Worm (Caenorhabditis elegans) whole organism, L4/young adult: Measurements from ENCODE around the gene mlt-9.

Experiments used
- W03F9.2 ChIP-seq: fragments of 150-350 bp; optimal IDR thresholded peaks from 2 replicates; lab custom pipeline; 2014; ENCODE audit warnings: missing biosample characterization, missing genetic modification characterization
- dao-5 ChIP-seq: sonication (generic microtip); optimal IDR thresholded peaks from 2 replicates; lab custom pipeline; 2016; ENCODE audit warnings: missing genotype, missing genetic modification characterization, moderate library complexity, missing compliant biosample characterization
- him-1 ChIP-seq: sonication (generic microtip); optimal IDR thresholded peaks from 2 replicates; lab custom pipeline; 2016; ENCODE audit warnings: missing genotype, missing genetic modification reagents, missing genetic modification characterization, missing compliant biosample characterization

The mlt-9 gene

DNA sequence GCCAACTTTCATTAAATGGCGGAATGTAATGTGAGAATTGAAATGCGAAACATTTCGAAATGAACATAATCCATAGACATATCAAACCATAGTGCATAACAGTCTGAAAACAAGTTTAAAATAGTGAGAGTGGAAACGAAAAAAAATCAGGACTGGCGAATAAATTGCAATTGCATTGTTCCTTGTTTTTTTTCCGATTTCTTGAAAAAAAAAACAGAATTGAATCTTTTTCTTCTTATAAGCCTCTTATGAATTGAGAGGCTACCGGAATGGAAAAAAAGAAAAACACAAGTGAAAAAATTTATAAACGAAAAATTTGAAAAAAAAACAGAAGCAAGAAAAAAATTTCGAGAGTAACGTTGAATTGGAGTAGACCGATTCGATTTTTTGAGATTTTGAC is 8.9 kb upstream of the mlt-9 start, which contains the start of gene R07D5.2:
Gene R07D5.2 (minus strand): TSS at position 101 of the 400 bp plus-strand sequence.
- TF ChIP-seq him-1 (tag; lab: Kevin White, UChicago) (no peak), dao-5 (tag; lab: Kevin White, UChicago) (no peak), W03F9.2 (tag; lab: Kevin White, UChicago) (no peak)

DNA sequence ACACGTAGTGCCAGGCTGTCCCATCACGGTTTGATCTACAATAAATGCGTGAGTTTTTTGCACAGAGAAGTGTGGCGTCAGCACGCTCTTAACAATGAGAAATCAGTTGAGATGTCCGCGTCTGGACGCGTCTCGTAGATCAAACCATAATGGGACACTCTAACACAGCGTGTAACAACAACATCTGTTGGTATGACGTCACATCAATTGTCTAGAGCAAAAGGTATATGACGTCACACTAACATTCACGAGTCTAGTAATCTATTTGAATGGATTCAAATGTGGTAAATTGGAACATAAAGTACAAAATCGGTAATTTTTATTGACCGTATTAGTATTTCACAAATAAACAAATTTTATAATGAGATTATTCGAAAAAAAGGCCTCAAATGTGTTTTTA is 8.2 kb upstream of the mlt-9 start:
- no peak for TF ChIP-seq W03F9.2 (tag; lab: Kevin White, UChicago)
- no peak for TF ChIP-seq him-1 (tag; lab: Kevin White, UChicago)
- no peak for TF ChIP-seq dao-5 (tag; lab: Kevin White, UChicago)

ce11 chrX:15112172-15112571 is 4.6 kb upstream of the mlt-9 start:
- no peak for TF ChIP-seq dao-5 (tag; lab: Kevin White, UChicago)
- no peak for TF ChIP-seq him-1 (tag; lab: Kevin White, UChicago)
- no peak for TF ChIP-seq W03F9.2 (tag; lab: Kevin White, UChicago)

- TF ChIP-seq W03F9.2 (tag; lab: Kevin White, UChicago) (no peak), dao-5 (tag; lab: Kevin White, UChicago) (no peak), him-1 (tag; lab: Kevin White, UChicago) (no peak)
Observed at ce11 chrX:15104963-15105493, 2.6 kb downstream of the mlt-9 start.

DNA sequence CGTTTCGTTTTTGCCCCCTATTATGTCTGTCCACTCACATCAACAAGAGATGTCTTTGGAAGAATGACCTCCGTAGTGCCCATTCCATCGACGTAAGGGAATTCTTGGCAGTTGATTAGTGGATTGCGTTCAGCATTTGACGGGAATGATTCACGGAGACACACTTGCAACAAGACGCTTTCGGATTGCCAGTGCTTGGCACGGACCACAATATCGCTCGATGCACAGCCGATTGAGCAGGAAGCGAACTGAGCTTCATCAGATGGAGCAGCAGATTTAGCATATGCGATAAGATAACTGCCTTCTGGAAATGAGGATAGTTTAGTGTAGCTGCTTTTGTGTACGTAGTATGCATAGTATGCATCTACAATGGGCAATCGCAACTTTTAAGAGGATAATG is 4.1 kb downstream of the mlt-9 start:
- TF ChIP-seq him-1 (tag; lab: Kevin White, UChicago) (no peak), W03F9.2 (tag; lab: Kevin White, UChicago) (no peak), dao-5 (tag; lab: Kevin White, UChicago) (no peak)

DNA sequence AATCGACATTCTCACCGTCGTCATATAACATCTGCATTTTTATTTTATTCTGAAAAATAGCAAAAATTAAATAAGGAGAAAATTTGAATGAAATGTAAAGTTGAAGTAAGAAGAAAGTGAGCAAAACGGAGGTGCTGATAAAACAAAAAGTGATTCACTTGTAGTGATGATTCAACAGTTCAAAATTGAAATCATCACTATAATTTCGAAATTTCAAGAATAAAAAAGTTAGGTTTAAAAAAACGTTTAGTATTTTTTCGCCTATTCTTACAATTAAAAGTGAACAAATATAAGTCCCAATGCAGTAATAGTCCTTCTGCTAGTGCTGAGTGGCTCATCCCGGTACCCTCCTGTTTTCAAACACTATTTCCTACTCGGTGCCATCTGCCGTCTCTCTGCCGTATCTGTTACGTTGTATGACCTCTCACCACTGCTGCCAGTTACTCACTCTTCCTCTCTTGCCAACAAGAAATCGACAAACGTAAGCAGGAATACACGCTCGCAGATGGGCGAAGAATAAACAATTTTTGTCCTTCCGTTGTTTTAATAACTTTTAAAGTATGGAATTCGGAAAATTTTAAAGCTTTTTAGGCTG is 7.1 kb downstream of the mlt-9 start, which contains the start of gene dhhc-1:
Gene dhhc-1 (minus strand): TSS at position 51 of the 595 bp plus-strand sequence.
- no peak for TF ChIP-seq W03F9.2 (tag; lab: Kevin White, UChicago)
- no peak for TF ChIP-seq dao-5 (tag; lab: Kevin White, UChicago)
- no peak for TF ChIP-seq him-1 (tag; lab: Kevin White, UChicago)

ce11 chrX:15097763-15098162 is 9.8 kb downstream of the mlt-9 start, which contains the start of gene F09B12.3:
F09B12.3 (minus strand) TSS chrX:15097954.
- no peak for TF ChIP-seq him-1 (tag; lab: Kevin White, UChicago)
- no peak for TF ChIP-seq dao-5 (tag; lab: Kevin White, UChicago)
- TF ChIP-seq W03F9.2 (tag; lab: Kevin White, UChicago): no peak

DNA sequence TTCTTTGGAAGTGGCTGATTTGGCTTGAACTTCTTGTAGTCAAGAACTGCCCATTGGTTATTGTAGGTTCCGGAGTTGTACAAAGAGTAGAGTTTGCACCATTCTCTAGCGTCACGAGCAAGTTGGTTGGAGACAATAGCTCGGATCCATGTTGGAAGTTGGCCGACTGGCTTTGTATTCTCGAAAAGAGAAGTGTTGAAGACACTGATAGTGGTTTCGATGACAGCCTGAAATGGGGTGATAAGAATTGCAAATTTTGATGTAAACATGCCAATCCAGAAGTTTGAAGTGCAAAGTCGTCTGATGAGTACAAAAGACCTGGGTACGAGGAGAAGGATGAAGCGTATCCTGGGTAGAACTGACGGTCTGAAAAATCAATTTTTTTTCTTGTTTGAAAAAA is 11.3 kb downstream of the mlt-9 start:
- TF ChIP-seq dao-5 (tag; lab: Kevin White, UChicago) (no peak), him-1 (tag; lab: Kevin White, UChicago) (no peak), W03F9.2 (tag; lab: Kevin White, UChicago) (no peak)

DNA sequence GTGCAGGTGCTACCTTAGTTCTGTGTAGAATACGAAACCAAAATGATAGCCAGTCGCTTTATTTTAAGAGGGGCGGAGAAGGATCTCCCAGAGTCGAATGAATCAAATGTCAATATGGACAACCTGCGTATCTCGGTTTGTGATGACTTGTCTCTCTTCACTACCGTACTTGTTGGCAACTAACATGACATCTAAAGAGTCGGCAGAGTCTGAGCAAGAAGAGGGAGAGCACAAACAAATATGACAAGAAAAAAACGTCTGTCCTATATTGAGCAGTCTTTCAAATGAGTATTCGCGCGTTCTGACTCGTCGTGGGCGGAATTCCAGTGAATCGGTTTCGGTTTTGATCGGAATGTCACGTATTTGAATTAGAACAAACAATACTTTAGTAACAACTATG is 12.6 kb downstream of the mlt-9 start, which contains the start of gene F09B12.7:
Gene F09B12.7 (minus strand): TSS at position 101 of the 400 bp plus-strand sequence.
- no peak for TF ChIP-seq dao-5 (tag; lab: Kevin White, UChicago)
- TF ChIP-seq him-1 (tag; lab: Kevin White, UChicago): no peak
- no peak for TF ChIP-seq W03F9.2 (tag; lab: Kevin White, UChicago)

- TF ChIP-seq dao-5 (tag; lab: Kevin White, UChicago): no peak
- TF ChIP-seq him-1 (tag; lab: Kevin White, UChicago): no peak
- no peak for TF ChIP-seq W03F9.2 (tag; lab: Kevin White, UChicago)
Observed at ce11 chrX:15092775-15093386, 14.7 kb downstream of the mlt-9 start.

DNA sequence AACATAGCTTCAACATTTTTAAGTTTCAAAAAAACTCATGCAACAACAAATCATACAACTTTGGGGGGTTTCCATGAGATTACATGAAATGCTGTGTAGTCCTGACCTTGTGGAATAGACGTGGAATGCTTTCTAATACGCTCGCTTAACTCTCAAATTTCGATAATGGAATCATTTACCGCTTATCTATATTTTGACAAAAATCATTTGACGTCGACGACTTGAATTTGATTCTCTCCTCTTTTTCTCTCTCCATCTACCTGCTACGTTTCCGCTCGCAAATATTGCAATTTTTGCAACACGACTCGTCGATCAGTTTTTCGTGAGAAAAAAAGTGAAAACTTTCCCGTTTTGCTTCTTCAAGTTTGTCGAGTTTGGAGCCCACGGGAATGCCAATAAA is 18.5 kb downstream of the mlt-9 start, which contains the start of gene flr-4:
Gene flr-4 (plus strand): TSS at position 275 of the 400 bp plus-strand sequence.
- TF ChIP-seq W03F9.2 (tag; lab: Kevin White, UChicago) (no peak), dao-5 (tag; lab: Kevin White, UChicago) (no peak), him-1 (tag; lab: Kevin White, UChicago) (no peak)

- TF ChIP-seq him-1 (tag; lab: Kevin White, UChicago) (no peak), W03F9.2 (tag; lab: Kevin White, UChicago) (no peak), dao-5 (tag; lab: Kevin White, UChicago) (no peak)
Observed at ce11 chrX:15087752-15088151, 19.8 kb downstream of the mlt-9 start.

- no peak for TF ChIP-seq W03F9.2 (tag; lab: Kevin White, UChicago)
- no peak for TF ChIP-seq dao-5 (tag; lab: Kevin White, UChicago)
- TF ChIP-seq him-1 (tag; lab: Kevin White, UChicago): no peak
Observed at ce11 chrX:15084395-15084794, 23.2 kb downstream of the mlt-9 start, which contains the start of gene F09B12.5. F09B12.5 (plus strand) TSS chrX:15084695.
